Fruit fly (Drosophila melanogaster) whole organism, wandering third instar larva: Measurements from ENCODE around the gene senju.

Experiments
- Abd-B ChIP-seq: fragments of >200 bp; optimal IDR thresholded peaks from 2 replicates; lab custom pipeline; 2017; ENCODE audit warnings: missing biosample characterization, missing genetic modification characterization
- CG32264 ChIP-seq: fragments of 200-800 bp; sonication (Bioruptor generic); optimal IDR thresholded peaks from 2 replicates; lab custom pipeline; 2016; ENCODE audit warnings: missing biosample characterization, missing genetic modification characterization
- CG9705 ChIP-seq: fragments of 200-800 bp; sonication (Bioruptor generic); optimal IDR thresholded peaks from 2 replicates; lab custom pipeline; 2018; ENCODE audit warnings: missing biosample characterization, mild to moderate bottlenecking, missing genetic modification characterization
- CrebA ChIP-seq: fragments of 200-800 bp; sonication (Bioruptor generic); optimal IDR thresholded peaks from 2 replicates; lab custom pipeline; 2016; ENCODE audit warnings: missing biosample characterization, mild to moderate bottlenecking, missing genetic modification characterization, borderline replicate concordance
- Dfd ChIP-seq: fragments of >200 bp; optimal IDR thresholded peaks from 2 replicates; lab custom pipeline; 2017; ENCODE audit warnings: missing biosample characterization, missing genetic modification characterization
- Dif ChIP-seq: fragments of 200-275, 200-300 bp; sonication (Bioruptor generic); optimal IDR thresholded peaks from 2 replicates; lab custom pipeline; 2018; ENCODE audit warnings: missing biosample characterization, missing genetic modification characterization; ENCODE audit not compliant: partially characterized antibody
- GATAd ChIP-seq: sonication (Bioruptor generic); optimal IDR thresholded peaks from 2 replicates; lab custom pipeline; 2016; ENCODE audit warnings: missing biosample characterization, missing genetic modification characterization
- HLH106 ChIP-seq: fragments of 200-800 bp; optimal IDR thresholded peaks from 3 replicates; lab custom pipeline; 2019; ENCODE audit warnings: missing biosample characterization, mild to moderate bottlenecking, missing genetic modification characterization, moderate library complexity
- Hnf4 ChIP-seq: fragments of 200-800 bp; sonication (Bioruptor generic); optimal IDR thresholded peaks from 2 replicates; lab custom pipeline; 2016; ENCODE audit warnings: missing biosample characterization, mild to moderate bottlenecking, missing genetic modification characterization
- Hr78 ChIP-seq: fragments of >200 bp; optimal IDR thresholded peaks from 2 replicates; lab custom pipeline; 2017; ENCODE audit warnings: missing biosample characterization, missing genetic modification characterization
- Hr83 ChIP-seq: fragments of 200-300 bp; sonication (Bioruptor generic); optimal IDR thresholded peaks from 2 replicates; lab custom pipeline; 2016; ENCODE audit warnings: missing biosample characterization, mild to moderate bottlenecking, missing genetic modification characterization, moderate library complexity; ENCODE audit not compliant: poor library complexity, severe bottlenecking
- Jra ChIP-seq: sonication (Bioruptor generic); optimal IDR thresholded peaks from 2 replicates; lab custom pipeline; 2016; ENCODE audit warnings: missing biosample characterization, missing genetic modification characterization
- Mio ChIP-seq: sonication (Bioruptor generic); optimal IDR thresholded peaks from 2 replicates; lab custom pipeline; 2016; ENCODE audit warnings: missing biosample characterization, missing genetic modification characterization
- Myc ChIP-seq: fragments of >200 bp; optimal IDR thresholded peaks from 2 replicates; lab custom pipeline; 2017
- N ChIP-seq: fragments of >200 bp; optimal IDR thresholded peaks from 2 replicates; lab custom pipeline; 2018; ENCODE audit warnings: missing biosample characterization, missing external identifiers, missing genetic modification characterization
- OdsH ChIP-seq: fragments of 200-800 bp; sonication (Bioruptor generic); optimal IDR thresholded peaks from 2 replicates; lab custom pipeline; 2016; ENCODE audit warnings: missing biosample characterization, mild to moderate bottlenecking, missing genetic modification characterization
- Rel ChIP-seq, 2 experiments: fragments of 200-800 bp; sonication (Bioruptor generic) in 1 of 2; optimal IDR thresholded peaks; 2 replicates in 1 of 2; 3 replicates in 1 of 2; lab custom pipeline; 2016 to 2019; ENCODE audit warnings: mild to moderate bottlenecking in 2 of 2, missing biosample characterization in 2 of 2, missing genetic modification characterization in 2 of 2, moderate library complexity in 1 of 2
- Sp1 ChIP-seq: fragments of 200-800 bp; sonication (Bioruptor generic); optimal IDR thresholded peaks from 3 replicates; lab custom pipeline; 2019; ENCODE audit warnings: missing biosample characterization, mild to moderate bottlenecking, missing genetic modification characterization, moderate library complexity
- Vsx2 ChIP-seq: fragments of 200-300, 225-300 bp; sonication (Bioruptor generic); optimal IDR thresholded peaks from 2 replicates; lab custom pipeline; 2018; ENCODE audit warnings: missing biosample characterization, missing genetic modification characterization; ENCODE audit not compliant: partially characterized antibody
- br ChIP-seq: fragments of 200-800 bp; sonication (Bioruptor generic); optimal IDR thresholded peaks from 2 replicates; lab custom pipeline; 2016; ENCODE audit warnings: missing biosample characterization, missing genetic modification characterization
- brk ChIP-seq: fragments of 200-800 bp; sonication (Bioruptor generic); optimal IDR thresholded peaks from 2 replicates; lab custom pipeline; 2016; ENCODE audit warnings: missing biosample characterization, mild to moderate bottlenecking, missing genetic modification characterization
- dl ChIP-seq, 2 experiments: fragments of 175-275, 200-275 bp in 1 of 2; fragments of 200-275 bp in 1 of 2; sonication (Bioruptor generic); optimal IDR thresholded peaks; lab custom pipeline; 2018; ENCODE audit warnings: mild to moderate bottlenecking in 2 of 2, missing biosample characterization in 2 of 2, missing genetic modification characterization in 2 of 2, moderate library complexity in 2 of 2; ENCODE audit not compliant: partially characterized antibody in 2 of 2, insufficient read depth in 1 of 2
- dmrt93B ChIP-seq: fragments of 200-800 bp; sonication (Bioruptor generic); optimal IDR thresholded peaks from 2 replicates; lab custom pipeline; 2018; ENCODE audit warnings: missing biosample characterization, mild to moderate bottlenecking, missing genetic modification characterization
- dsf ChIP-seq: sonication (Bioruptor generic); optimal IDR thresholded peaks from 2 replicates; lab custom pipeline; 2016; ENCODE audit warnings: missing biosample characterization, missing genetic modification characterization, borderline replicate concordance
- ey ChIP-seq: fragments of 200-800 bp; sonication (Bioruptor generic); optimal IDR thresholded peaks from 2 replicates; lab custom pipeline; 2016; ENCODE audit warnings: missing biosample characterization, missing genetic modification characterization
- foxo ChIP-seq, 2 experiments: fragments of 200-800 bp; sonication (Bioruptor generic); optimal IDR thresholded peaks; 2 replicates in 1 of 2; 3 replicates in 1 of 2; lab custom pipeline; 2016 to 2017; ENCODE audit warnings: missing biosample characterization in 2 of 2, missing genetic modification characterization in 2 of 2
- fru ChIP-seq: fragments of 200-800 bp; sonication (Bioruptor generic); optimal IDR thresholded peaks from 3 replicates; lab custom pipeline; 2016; ENCODE audit warnings: missing biosample characterization, mild to moderate bottlenecking, missing genetic modification characterization
- h ChIP-seq: fragments of 200-800 bp; sonication (Bioruptor generic); optimal IDR thresholded peaks from 3 replicates; lab custom pipeline; 2016; ENCODE audit warnings: missing biosample characterization, mild to moderate bottlenecking, missing genetic modification characterization
- jim ChIP-seq: fragments of 175-275, 200-325 bp; sonication (Bioruptor generic); optimal IDR thresholded peaks from 2 replicates; lab custom pipeline; 2016; ENCODE audit warnings: missing biosample characterization, mild to moderate bottlenecking, missing genetic modification characterization
- lola ChIP-seq: fragments of >200 bp; optimal IDR thresholded peaks from 2 replicates; lab custom pipeline; 2017; ENCODE audit warnings: missing biosample characterization, missing genetic modification characterization
- pan ChIP-seq: fragments of >200 bp; optimal IDR thresholded peaks from 2 replicates; lab custom pipeline; 2017
- psq ChIP-seq: fragments of 200-800 bp; sonication (Bioruptor generic); optimal IDR thresholded peaks from 3 replicates; lab custom pipeline; 2017; ENCODE audit warnings: missing biosample characterization, mild to moderate bottlenecking, missing genetic modification characterization, moderate library complexity
- rgr ChIP-seq: fragments of 200-800 bp; sonication (Bioruptor generic); optimal IDR thresholded peaks from 3 replicates; lab custom pipeline; 2016; ENCODE audit warnings: missing biosample characterization, mild to moderate bottlenecking, missing genetic modification characterization
- sage ChIP-seq: fragments of 200-800 bp; sonication (Bioruptor generic); optimal IDR thresholded peaks from 2 replicates; lab custom pipeline; 2016; ENCODE audit warnings: missing biosample characterization, mild to moderate bottlenecking, missing genetic modification characterization
- sv ChIP-seq: fragments of 200-800 bp; sonication (Bioruptor generic); optimal IDR thresholded peaks from 3 replicates; lab custom pipeline; 2016; ENCODE audit warnings: missing biosample characterization, missing genetic modification characterization
- tai ChIP-seq: sonication (Bioruptor generic); optimal IDR thresholded peaks from 2 replicates; lab custom pipeline; 2016; ENCODE audit warnings: missing biosample characterization, missing genetic modification characterization
- usp ChIP-seq: fragments of >200 bp; optimal IDR thresholded peaks from 2 replicates; lab custom pipeline; 2017; ENCODE audit warnings: missing biosample characterization, missing genetic modification characterization
- woc ChIP-seq: sonication (Bioruptor generic); optimal IDR thresholded peaks from 2 replicates; lab custom pipeline; 2016; ENCODE audit warnings: missing biosample characterization, mild to moderate bottlenecking, missing genetic modification characterization

The senju gene

dm6 chr2L:5004677-5005463, 47.8 kb upstream of the senju start:
- TF ChIP-seq CG9705 (GFP tag; lab: Kevin White, UChicago) = peak; percentile 64
- TF ChIP-seq lola (GFP tag; lab: Kevin White, UChicago) = no peak
- TF ChIP-seq sv (GFP tag; lab: Kevin White, UChicago) = peak; percentile 92
- TF ChIP-seq CrebA (GFP tag; lab: Kevin White, UChicago) = no peak
- peak; percentile 93 for TF ChIP-seq h (GFP tag; lab: Kevin White, UChicago)
- no peak for TF ChIP-seq tai (GFP tag; lab: Kevin White, UChicago)
- no peak for TF ChIP-seq dl (GFP tag; optimal IDR thresholded peaks at IDR 0.05; lab: Kevin White, UChicago; ENCODE audit: insufficient read depth in 1 of 2, partially characterized antibody in 2 of 2)
- no peak for TF ChIP-seq Vsx2 (GFP tag; lab: Kevin White, UChicago)
- TF ChIP-seq GATAd (GFP tag; lab: Kevin White, UChicago) = peak; percentile 5
- TF ChIP-seq Abd-B (GFP tag; lab: Kevin White, UChicago) = no peak
- TF ChIP-seq psq (GFP tag; lab: Kevin White, UChicago) = peak; percentile 83
- TF ChIP-seq woc (GFP tag; lab: Kevin White, UChicago) = peak; percentile 87
- TF ChIP-seq Hr83 (GFP tag; lab: Kevin White, UChicago) = no peak
- peak; percentile 91 for TF ChIP-seq OdsH (GFP tag; lab: Kevin White, UChicago)
- TF ChIP-seq Hr78 = no peak
- TF ChIP-seq dmrt93B (GFP tag; lab: Kevin White, UChicago) = peak; percentile 72
- no peak for TF ChIP-seq pan (lab: Kevin White, UChicago)
- TF ChIP-seq jim (GFP tag; lab: Kevin White, UChicago) = no peak
- peak; percentile 59 to 95 for TF ChIP-seq foxo (GFP tag; optimal IDR thresholded peaks at IDR 0.05; lab: Kevin White, UChicago)
- TF ChIP-seq Myc = no peak
- TF ChIP-seq fru = peak; percentile 92
- peak; percentile 89 for TF ChIP-seq HLH106 (tag; lab: Kevin White, UChicago)
- peak; percentile 83 for TF ChIP-seq CG32264
- no peak for TF ChIP-seq Dif (GFP tag; lab: Kevin White, UChicago)
- TF ChIP-seq Hnf4 = peak; percentile 92
- TF ChIP-seq br (GFP tag; lab: Kevin White, UChicago) = peak; percentile 93
- TF ChIP-seq N (GFP tag; lab: Kevin White, UChicago) = no peak
- peak; percentile 92 for TF ChIP-seq rgr (GFP tag; lab: Kevin White, UChicago)
- TF ChIP-seq dsf (GFP tag; lab: Kevin White, UChicago) = no peak
- TF ChIP-seq Mio (GFP tag; lab: Kevin White, UChicago) = peak; percentile 58
- peak; percentile 53 for TF ChIP-seq sage (GFP tag; lab: Kevin White, UChicago)
- no peak for TF ChIP-seq usp
- TF ChIP-seq Dfd (GFP tag; lab: Kevin White, UChicago) = no peak
- peak; percentile 57 for TF ChIP-seq Rel (GFP tag; optimal IDR thresholded peaks at IDR 0.05; lab: Kevin White, UChicago)
- TF ChIP-seq Rel (tag; optimal IDR thresholded peaks at IDR 0.05; lab: Kevin White, UChicago) = peak; percentile 61
- peak; percentile 75 for TF ChIP-seq Jra (GFP tag; lab: Kevin White, UChicago)
- peak; percentile 77 for TF ChIP-seq brk
- TF ChIP-seq Sp1 (GFP tag; lab: Kevin White, UChicago) = peak; percentile 86
- peak; percentile 93 for TF ChIP-seq ey (GFP tag; lab: Kevin White, UChicago)

dm6 chr2L:5005464-5005764, 47.2 kb upstream of the senju start:
- TF ChIP-seq rgr (GFP tag; lab: Kevin White, UChicago) (no peak), psq (GFP tag; lab: Kevin White, UChicago) (no peak), Dif (GFP tag; lab: Kevin White, UChicago) (peak; percentile 21), Hnf4 (no peak)
